Worm (Caenorhabditis elegans): ENCODE data around the gene F43C9.2.

ce11 chrX:4818872-4819271, 35.5 kb downstream of the F43C9.2 start:
- TF ChIP-seq ama-1 (optimal IDR thresholded peaks at IDR 0.05), result no peak
- no peak for TF ChIP-seq unc-39 (tag; optimal IDR thresholded peaks at IDR 0.05)
- TF ChIP-seq snpc-4 (tag; optimal IDR thresholded peaks at IDR 0.05), result no peak
- TF ChIP-seq nhr-12 (tag; optimal IDR thresholded peaks at IDR 0.05), result no peak

Measured in whole organism, L3 larva.